Worm (Caenorhabditis elegans): ENCODE measurements around the gene C25F9.12.

The C25F9.12 gene

DNA sequence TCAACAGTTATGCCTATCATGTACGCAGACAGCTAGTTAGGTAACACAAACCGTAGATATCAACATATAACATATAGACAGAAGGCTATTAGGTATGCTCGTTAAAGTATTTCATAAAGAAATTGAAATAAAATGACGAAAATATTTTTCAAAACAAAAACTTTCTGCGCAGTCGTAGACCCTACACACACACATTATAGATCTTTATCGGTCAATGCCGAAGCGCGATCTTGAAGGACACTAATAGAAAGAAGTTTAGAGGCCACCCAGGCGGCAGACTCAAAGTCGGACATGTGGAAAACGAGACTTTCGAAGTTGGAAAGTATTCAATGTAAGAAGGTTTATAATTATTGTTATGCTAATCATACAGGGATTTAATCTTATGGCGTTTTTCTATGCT lies 26.2 kb upstream of the C25F9.12 start:
- TF ChIP-seq unc-39 (tag; optimal IDR thresholded peaks at IDR 0.05) (no peak), nhr-25 (tag; optimal IDR thresholded peaks at IDR 0.05) (peak; percentile 32), aly-2 (tag; optimal IDR thresholded peaks at IDR 0.05) (no peak), sea-2 (GFP tag; optimal IDR thresholded peaks at IDR 0.05) (no peak), nhr-67 (tag; optimal IDR thresholded peaks at IDR 0.05) (no peak), zag-1 (tag; optimal IDR thresholded peaks at IDR 0.05) (no peak), elt-1 (tag; optimal IDR thresholded peaks at IDR 0.05) (peak; percentile 95), jun-1 (tag; optimal IDR thresholded peaks at IDR 0.05) (no peak)

DNA sequence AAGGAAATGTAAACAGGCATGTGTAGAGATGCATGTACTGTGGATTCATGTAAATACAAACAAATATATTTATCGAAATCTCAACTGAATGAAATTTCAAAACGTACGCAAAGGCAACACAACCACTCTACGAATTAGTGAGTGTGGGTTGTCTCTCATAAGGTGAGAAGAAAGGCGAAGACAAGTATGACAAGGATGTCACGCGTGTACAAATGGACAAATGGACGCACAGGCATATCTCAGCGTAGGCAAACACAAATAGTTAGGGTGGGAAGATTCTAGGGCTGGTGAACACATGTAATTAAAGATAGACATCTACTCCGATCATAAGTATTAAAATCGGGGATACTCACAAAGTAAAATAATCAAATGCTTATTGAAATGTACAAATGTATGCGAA lies 25.3 kb upstream of the C25F9.12 start:
- TF ChIP-seq jun-1 (tag; optimal IDR thresholded peaks at IDR 0.05) (no peak), ceh-9 (tag; optimal IDR thresholded peaks at IDR 0.05) (no peak), elt-1 (tag; optimal IDR thresholded peaks at IDR 0.05) (peak; percentile 86), skn-1 (tag; optimal IDR thresholded peaks at IDR 0.05) (no peak), nhr-43 (tag; optimal IDR thresholded peaks at IDR 0.05; ENCODE audit: poor library complexity, severe bottlenecking) (peak; percentile 27), nhr-77 (tag; optimal IDR thresholded peaks at IDR 0.05) (no peak), nhr-12 (tag; optimal IDR thresholded peaks at IDR 0.05) (no peak), nhr-25 (tag; optimal IDR thresholded peaks at IDR 0.05) (peak; percentile 29)

DNA sequence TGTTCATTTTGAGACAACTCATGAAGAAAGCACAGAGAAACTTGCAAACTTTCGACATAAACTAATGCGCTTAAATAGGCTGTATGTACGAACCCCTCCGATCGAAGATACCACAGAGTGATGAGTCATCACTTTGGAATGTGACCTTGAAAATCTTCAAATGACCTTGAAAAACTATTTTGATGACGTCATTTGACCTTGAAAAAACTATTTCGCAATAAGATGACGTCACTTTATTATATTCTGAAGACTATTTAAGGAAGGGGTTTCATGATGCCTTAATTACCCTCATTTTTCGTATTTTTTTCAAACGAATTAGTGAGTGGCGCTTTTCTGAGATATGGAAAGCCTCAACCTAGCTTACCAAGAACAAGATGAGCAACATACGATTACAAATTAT lies 18.4 kb upstream of the C25F9.12 start, which contains the start of gene C25F9.2:
TSS of gene C25F9.2 (plus strand) at position 341 of the 400 bp plus-strand sequence.
- TF ChIP-seq nhr-25 (tag; optimal IDR thresholded peaks at IDR 0.05) (peak; percentile 57), ama-1 (optimal IDR thresholded peaks at IDR 0.05) (no peak), zag-1 (tag; optimal IDR thresholded peaks at IDR 0.05) (no peak), nhr-43 (tag; optimal IDR thresholded peaks at IDR 0.05; ENCODE audit: poor library complexity, severe bottlenecking) (no peak)

DNA sequence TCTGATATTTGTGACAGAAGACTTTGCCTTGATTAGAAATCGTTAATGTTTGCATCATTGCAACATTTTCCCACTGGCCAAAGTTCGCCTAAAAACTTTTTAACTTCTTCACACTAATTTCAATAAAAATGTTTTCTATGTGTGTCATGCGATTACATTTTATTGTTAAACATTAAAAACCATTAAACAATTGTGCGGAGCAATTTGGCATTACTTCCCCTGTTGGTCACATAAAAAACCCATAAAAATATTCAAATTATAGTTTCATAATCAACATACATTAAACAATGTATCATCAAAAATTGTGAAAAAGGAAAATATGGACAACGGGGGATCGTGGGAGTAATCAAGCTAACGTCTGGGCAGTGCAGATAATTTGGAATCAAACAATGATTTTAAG lies 16.5 kb upstream of the C25F9.12 start:
- TF ChIP-seq elt-2 (tag; optimal IDR thresholded peaks at IDR 0.05) (peak; percentile 65), pqm-1 (tag; optimal IDR thresholded peaks at IDR 0.05) (peak; percentile 7)

DNA sequence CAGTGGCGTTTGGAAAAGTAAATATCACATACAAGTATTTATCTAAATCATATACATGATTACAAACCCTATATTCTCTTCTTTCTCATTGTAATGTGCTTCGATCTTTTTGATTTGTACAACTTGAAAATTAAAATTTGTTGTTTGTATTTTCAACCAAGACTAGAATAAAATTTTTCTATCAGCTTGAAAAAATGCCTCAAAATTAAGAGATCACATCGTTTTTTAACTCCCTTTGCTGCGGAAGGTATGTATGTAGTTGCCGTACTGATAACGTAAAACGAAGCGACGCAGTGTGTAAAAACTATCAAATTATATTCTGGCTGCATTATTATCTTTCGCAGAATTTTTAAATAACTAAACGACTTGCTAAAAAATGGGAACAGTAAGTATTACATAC lies 15.1 kb upstream of the C25F9.12 start, which contains the start of gene C25F9.15:
TSS of gene C25F9.15 (plus strand) at position 301 of the 400 bp plus-strand sequence.
- TF ChIP-seq elt-2 (tag; optimal IDR thresholded peaks at IDR 0.05): peak; percentile 42
- TF ChIP-seq nhr-28 (tag; optimal IDR thresholded peaks at IDR 0.05): no peak

DNA sequence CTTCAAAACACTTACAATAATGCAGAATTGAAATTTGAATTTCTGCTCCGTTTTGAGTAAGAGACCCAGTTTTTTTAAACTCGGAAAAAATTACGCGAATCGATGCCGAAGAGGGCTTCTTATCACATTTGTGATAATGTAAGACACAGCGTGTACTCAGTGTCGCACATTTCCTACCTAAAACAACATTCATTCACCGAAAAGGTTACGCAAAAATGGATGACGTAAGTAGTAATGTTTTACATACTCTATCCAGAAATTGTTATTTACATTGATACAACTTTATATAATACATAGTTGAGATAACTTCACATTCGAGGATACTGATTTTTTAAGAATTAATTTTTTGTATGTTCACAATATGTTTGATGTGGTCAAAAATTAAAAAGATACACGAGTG lies 13.7 kb upstream of the C25F9.12 start, which contains the start of the genes C25F9.4 and C25F9.9:
TSS of gene C25F9.4 (minus strand) at position 101 of the 400 bp plus-strand sequence.
TSS of gene C25F9.9 (plus strand) at position 137 of the 400 bp plus-strand sequence.
- TF ChIP-seq fos-1 (tag; optimal IDR thresholded peaks at IDR 0.05) (no peak), elt-2 (tag; optimal IDR thresholded peaks at IDR 0.05) (peak; percentile 48), ztf-4 (tag; optimal IDR thresholded peaks at IDR 0.05) (no peak)

DNA sequence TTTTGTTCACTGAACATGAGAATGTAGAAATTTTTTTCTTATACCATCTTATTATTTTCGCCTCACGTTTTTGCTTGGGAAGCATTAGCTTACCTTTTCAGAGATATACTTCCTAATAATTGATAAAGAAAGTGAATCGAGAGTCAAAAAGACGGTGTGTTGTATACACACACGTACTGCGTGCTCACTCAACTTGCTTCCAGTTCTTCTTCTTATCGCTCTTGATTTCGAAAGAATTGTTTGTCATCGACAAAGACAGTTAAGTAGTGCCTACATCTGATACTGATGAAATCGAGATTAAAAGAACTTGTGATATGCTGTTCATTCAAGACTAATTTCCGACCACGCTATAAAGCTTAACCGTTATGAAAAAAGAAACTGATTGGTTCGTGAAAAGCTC lies 7.9 kb upstream of the C25F9.12 start, which contains the start of gene C25F9.5:
TSS of gene C25F9.5 (minus strand) at position 195 of the 400 bp plus-strand sequence.
- TF ChIP-seq jun-1 (tag; optimal IDR thresholded peaks at IDR 0.05) (peak; percentile 64), pha-4 (tag; optimal IDR thresholded peaks at IDR 0.05) (peak; percentile 28), eor-1 (tag; optimal IDR thresholded peaks at IDR 0.05) (no peak), pqm-1 (tag; optimal IDR thresholded peaks at IDR 0.05) (peak; percentile 58), elt-2 (tag; optimal IDR thresholded peaks at IDR 0.05) (peak; percentile 81)

DNA sequence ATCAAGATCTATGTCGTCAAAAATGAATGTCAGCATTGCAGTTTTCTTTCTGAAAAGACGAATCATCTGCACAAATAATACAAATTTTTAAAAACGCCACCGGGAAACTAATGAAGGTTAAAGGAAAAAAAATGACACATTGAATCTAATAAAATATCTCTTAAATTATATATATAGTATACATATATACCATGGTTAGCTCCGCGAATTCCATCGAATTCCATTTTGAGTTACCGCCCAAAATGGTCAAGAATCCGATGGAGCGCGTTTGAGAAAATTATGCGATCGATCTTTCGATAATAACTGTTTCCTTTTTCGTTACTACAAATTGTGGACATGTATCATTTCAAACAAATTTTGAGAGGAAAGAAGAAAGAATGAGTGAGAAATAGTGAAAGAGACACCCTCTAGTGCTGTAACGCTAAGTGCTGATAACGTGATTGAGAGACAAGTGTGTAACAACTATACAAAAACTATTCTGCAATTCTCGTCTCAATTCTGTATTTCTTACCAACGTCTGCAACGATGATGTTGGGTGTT lies 2.6 kb upstream of the C25F9.12 start, which contains the start of the genes C25F9.6 and C25F9.10:
TSS of gene C25F9.6 (minus strand) at position 51 of the 540 bp plus-strand sequence.
TSS of gene C25F9.10 (plus strand) at position 454 of the 540 bp plus-strand sequence.
- TF ChIP-seq pqm-1 (tag; optimal IDR thresholded peaks at IDR 0.05): peak; percentile 35
- peak; percentile 60 for TF ChIP-seq elt-2 (tag; optimal IDR thresholded peaks at IDR 0.05)
- no peak for TF ChIP-seq nhr-25 (tag; optimal IDR thresholded peaks at IDR 0.05)
- peak; percentile 35 for TF ChIP-seq pha-4 (tag; optimal IDR thresholded peaks at IDR 0.05)

DNA sequence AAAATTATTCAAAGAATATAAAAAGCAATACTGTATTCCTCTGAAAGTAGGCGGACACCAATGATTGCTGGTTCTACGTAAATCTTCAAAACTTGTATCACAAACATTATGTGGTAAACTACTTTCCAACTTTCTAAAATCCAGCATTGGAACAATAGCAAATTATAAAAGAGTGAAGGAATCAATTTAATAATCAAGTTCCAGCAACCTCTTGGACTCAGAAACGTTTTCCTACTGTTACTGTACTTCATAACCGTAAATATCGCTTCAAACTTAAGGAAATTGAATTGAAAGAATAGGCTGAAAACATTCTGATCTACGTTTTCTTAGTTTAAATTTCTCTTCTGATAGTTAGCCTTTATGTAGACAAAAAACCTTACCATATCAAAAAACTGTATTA lies 864 bp upstream of the C25F9.12 start:
- no peak for TF ChIP-seq nhr-43 (tag; optimal IDR thresholded peaks at IDR 0.05; ENCODE audit: poor library complexity, severe bottlenecking)
- TF ChIP-seq fkh-10 (GFP tag; optimal IDR thresholded peaks at IDR 0.05): no peak
- no peak for TF ChIP-seq nhr-12 (tag; optimal IDR thresholded peaks at IDR 0.05)
- no peak for TF ChIP-seq nhr-23 (tag; optimal IDR thresholded peaks at IDR 0.05)
- no peak for TF ChIP-seq elt-3 (tag; optimal IDR thresholded peaks at IDR 0.05)
- TF ChIP-seq ama-1 (optimal IDR thresholded peaks at IDR 0.05): no peak
- no peak for TF ChIP-seq mml-1 (tag; optimal IDR thresholded peaks at IDR 0.05)
- no peak for TF ChIP-seq ztf-4 (tag; optimal IDR thresholded peaks at IDR 0.05)
- TF ChIP-seq egl-5 (tag; optimal IDR thresholded peaks at IDR 0.05): no peak
- TF ChIP-seq aly-2 (tag; optimal IDR thresholded peaks at IDR 0.05): no peak
- TF ChIP-seq ceh-9 (tag; optimal IDR thresholded peaks at IDR 0.05): no peak
- TF ChIP-seq egl-27 (tag; optimal IDR thresholded peaks at IDR 0.05): no peak
- no peak for TF ChIP-seq ceh-16 (tag; optimal IDR thresholded peaks at IDR 0.05)

All from whole organism, L3 larva.